Worm (Caenorhabditis elegans) whole organism, mixed stage, embryonic: ENCODE data around the gene wah-1.

Experiments used
- blmp-1 ChIP-seq: fragments of 150-350 bp; optimal IDR thresholded peaks from 2 replicates; lab custom pipeline; 2014; ENCODE audit warnings: missing biosample characterization, missing genetic modification characterization
- elt-1 ChIP-seq: sonication (generic microtip); optimal IDR thresholded peaks from 2 replicates; lab custom pipeline; 2017; ENCODE audit warnings: missing genetic modification characterization, mild to moderate bottlenecking, missing compliant biosample characterization, antibody characterized with exemption, moderate library complexity, borderline replicate concordance; ENCODE audit not compliant: insufficient read depth
- lsy-2 ChIP-seq: fragments of 150-350 bp; optimal IDR thresholded peaks from 2 replicates; lab custom pipeline; 2014; ENCODE audit warnings: missing biosample characterization, missing genetic modification characterization
- mep-1 ChIP-seq: fragments of 150-350 bp; optimal IDR thresholded peaks from 2 replicates; lab custom pipeline; 2017; ENCODE audit warnings: missing biosample characterization, missing genetic modification reagents, missing genetic modification characterization, inconsistent platforms
- nhr-12 ChIP-seq: fragments of 150-350 bp; optimal IDR thresholded peaks from 2 replicates; lab custom pipeline; 2014; ENCODE audit warnings: missing biosample characterization, missing genetic modification characterization
- pha-4 ChIP-seq: fragments of 150-350 bp; optimal IDR thresholded peaks from 2 replicates; lab custom pipeline; 2018; ENCODE audit warnings: missing biosample characterization, missing genetic modification reagents, missing genetic modification characterization
- ztf-11 ChIP-seq: fragments of 150-350 bp; optimal IDR thresholded peaks from 2 replicates; lab custom pipeline; 2014; ENCODE audit warnings: missing biosample characterization, missing genetic modification characterization

DNA sequence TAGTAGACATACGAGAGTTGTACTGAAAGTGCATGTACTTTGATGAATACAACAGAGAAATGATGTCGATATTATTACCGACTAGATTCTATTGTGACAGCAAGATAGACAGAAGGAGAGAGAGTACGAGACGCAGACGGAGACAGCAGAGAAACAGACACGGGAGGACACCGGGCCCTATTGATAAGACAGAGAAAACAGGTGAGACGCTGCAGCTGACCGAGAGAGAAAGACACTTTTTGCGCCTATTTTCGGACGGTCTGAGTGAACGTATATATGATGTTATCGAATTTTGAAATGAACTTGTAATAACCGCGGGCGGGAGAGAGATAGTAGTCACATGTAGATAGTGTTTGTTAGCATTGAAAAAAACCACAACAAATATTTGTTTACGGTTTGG is 13.3 kb downstream of the wah-1 start:
- TF ChIP-seq pha-4 (tag; lab: Kevin White, UChicago) (peak; percentile 15), lsy-2 (tag; lab: Kevin White, UChicago) (no peak), nhr-12 (tag; lab: Kevin White, UChicago) (no peak), elt-1 (tag; lab: Kevin White, UChicago) (peak; percentile 73), ztf-11 (tag; lab: Kevin White, UChicago) (no peak), mep-1 (tag; lab: Kevin White, UChicago) (no peak), blmp-1 (tag; lab: Kevin White, UChicago) (no peak)
